Worm (Caenorhabditis elegans) whole organism, L4 larva: ENCODE results near the gene ung-1.

Experiments
- T20F7.1 ChIP-seq: fragments of 200-800 bp; sonication (Bioruptor generic); optimal IDR thresholded peaks from 2 replicates; lab custom pipeline; 2018; ENCODE audit warnings: mild to moderate bottlenecking, missing genetic modification characterization, missing compliant biosample characterization
- ZK546.5 ChIP-seq, 2 experiments: sonication (generic microtip); optimal IDR thresholded peaks; 2 replicates each; lab custom pipeline; 2017; ENCODE audit warnings: missing biosample characterization in 2 of 2, missing genetic modification characterization in 2 of 2
- ama-1 ChIP-seq: fragments of 150-350 bp; optimal IDR thresholded peaks from 2 replicates; lab custom pipeline; 2014; ENCODE audit warnings: inconsistent platforms, mixed read lengths
- ceh-82 ChIP-seq: sonication (generic microtip); optimal IDR thresholded peaks from 2 replicates; lab custom pipeline; 2017; ENCODE audit warnings: missing biosample characterization, missing genetic modification characterization
- lin-13 ChIP-seq: fragments of 150-350 bp; optimal IDR thresholded peaks from 2 replicates; lab custom pipeline; 2014; ENCODE audit warnings: missing biosample characterization, missing genetic modification reagents, missing genetic modification characterization
- lin-15B ChIP-seq: fragments of 150-350 bp; sonication (generic microtip); optimal IDR thresholded peaks from 3 replicates; lab custom pipeline; 2014; ENCODE audit warnings: missing biosample characterization, missing genetic modification characterization
- madf-5 ChIP-seq, 2 experiments: fragments of 200-800 bp; sonication (Bioruptor generic); IDR thresholded peaks; 2 replicates each; pipeline ENCODE4 v1.3.6; 2022; ENCODE audit warnings: missing compliant biosample characterization in 2 of 2, missing genetic modification characterization in 2 of 2
- nhr-11 ChIP-seq: fragments of 150-350 bp; optimal IDR thresholded peaks from 2 replicates; lab custom pipeline; 2014; ENCODE audit warnings: missing biosample characterization, missing genetic modification characterization
- nhr-76 ChIP-seq: fragments of 150-350 bp; optimal IDR thresholded peaks from 2 replicates; lab custom pipeline; 2014; ENCODE audit warnings: missing biosample characterization, missing genetic modification characterization
- pqm-1 ChIP-seq: sonication (generic microtip); optimal IDR thresholded peaks from 2 replicates; lab custom pipeline; 2017; ENCODE audit warnings: missing biosample characterization, missing genetic modification characterization
- skn-1 ChIP-seq: fragments of 150-350 bp; optimal IDR thresholded peaks from 2 replicates; lab custom pipeline; 2014; ENCODE audit warnings: missing biosample characterization, missing genetic modification characterization
- snpc-1.2 ChIP-seq: fragments of 200-800 bp; sonication (Bioruptor generic); IDR thresholded peaks from 2 replicates; pipeline ENCODE4 v1.3.6; 2022; ENCODE audit warnings: missing genetic modification reagents, missing genetic modification characterization, missing compliant biosample characterization
- snpc-4 ChIP-seq: fragments of 150-350 bp; optimal IDR thresholded peaks from 2 replicates; lab custom pipeline; 2014; ENCODE audit warnings: missing biosample characterization, missing genetic modification characterization
- unc-39 ChIP-seq: sonication (generic microtip); optimal IDR thresholded peaks from 2 replicates; lab custom pipeline; 2017; ENCODE audit warnings: missing biosample characterization, missing genetic modification characterization

DNA sequence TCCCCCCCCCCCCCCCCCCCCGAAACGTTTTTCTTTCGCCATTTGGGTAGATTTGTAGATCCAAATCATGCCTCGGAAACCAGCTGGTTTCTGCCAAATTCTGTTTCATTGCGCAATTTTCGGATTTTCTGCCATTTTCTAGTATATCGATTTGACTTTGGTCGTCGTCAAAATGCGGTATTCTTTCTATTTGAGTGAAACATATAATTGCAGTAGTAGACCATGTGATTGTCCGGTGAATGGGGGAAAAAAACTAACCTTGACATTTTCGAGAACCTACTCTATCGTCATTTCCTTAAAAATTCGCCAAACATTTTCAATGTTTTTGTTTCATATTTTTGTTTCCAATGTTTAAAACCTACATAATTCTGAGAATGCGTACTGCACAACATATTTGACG is 41.7 kb upstream of the ung-1 start:
- TF ChIP-seq unc-39 (tag; lab: Kevin White, UChicago) (no peak), nhr-11 (no peak), T20F7.1 (GFP tag; lab: Kevin White, UChicago) (no peak), lin-13 (GFP tag; lab: Kevin White, UChicago) (no peak), lin-15B (tag; lab: Kevin White, UChicago) (no peak), ceh-82 (tag; lab: Kevin White, UChicago) (no peak), ama-1 (lab: Kevin White, UChicago) (no peak), snpc-4 (tag; lab: Kevin White, UChicago) (no peak), madf-5 (GFP tag; IDR thresholded peaks at IDR 0.05; lab: Robert Waterston, UW) (no peak), ZK546.5 (tag; optimal IDR thresholded peaks at IDR 0.05; lab: Kevin White, UChicago) (no peak), snpc-1.2 (GFP tag; lab: Robert Waterston, UW) (no peak), pqm-1 (no peak), skn-1 (tag; lab: Kevin White, UChicago) (no peak), nhr-76 (no peak)
